Worm (Caenorhabditis elegans) whole organism, early embryonic: ENCODE measurements around the gene cox-14.

Experiments
- B0310.2 ChIP-seq: sonication (generic microtip); optimal IDR thresholded peaks from 2 replicates; lab custom pipeline; 2016; ENCODE audit warnings: mild to moderate bottlenecking, missing genetic modification characterization, missing compliant biosample characterization
- F13C5.2 ChIP-seq: sonication (generic microtip); optimal IDR thresholded peaks from 2 replicates; lab custom pipeline; 2017; ENCODE audit warnings: mild to moderate bottlenecking, missing genetic modification characterization, inconsistent platforms, missing compliant biosample characterization
- ama-1 ChIP-seq: fragments of 150-350 bp; optimal IDR thresholded peaks from 2 replicates; lab custom pipeline; 2014
- ceh-13 ChIP-seq: fragments of 200-800 bp; sonication (Bioruptor generic); optimal IDR thresholded peaks from 2 replicates; lab custom pipeline; 2018; ENCODE audit warnings: mild to moderate bottlenecking, missing genetic modification characterization, missing compliant biosample characterization
- ets-7 ChIP-seq: sonication (generic microtip); optimal IDR thresholded peaks from 2 replicates; lab custom pipeline; 2016; ENCODE audit warnings: missing genotype, missing genetic modification characterization, missing compliant biosample characterization
- flt-1 ChIP-seq: fragments of 200-800 bp; sonication (Bioruptor generic); IDR thresholded peaks from 2 replicates; pipeline ENCODE4 v1.3.6; 2022; ENCODE audit warnings: missing genetic modification characterization, missing compliant biosample characterization
- hmbx-1 ChIP-seq: sonication (generic microtip); optimal IDR thresholded peaks from 2 replicates; lab custom pipeline; 2016; ENCODE audit warnings: mild to moderate bottlenecking, missing genetic modification characterization, missing compliant biosample characterization
- hnd-1 ChIP-seq: sonication (generic microtip); optimal IDR thresholded peaks from 2 replicates; lab custom pipeline; 2016; ENCODE audit warnings: missing genetic modification characterization, missing compliant biosample characterization
- pes-1 ChIP-seq: fragments of 200-800 bp; sonication (Bioruptor generic); IDR thresholded peaks from 2 replicates; pipeline ENCODE4 v1.3.6; 2022; ENCODE audit warnings: missing genetic modification reagents, missing genetic modification characterization, missing compliant biosample characterization
- tbx-11 ChIP-seq: fragments of 200-800 bp; sonication (Bioruptor generic); IDR thresholded peaks from 2 replicates; pipeline ENCODE4 v1.3.6; 2022; ENCODE audit warnings: missing genetic modification characterization, missing compliant biosample characterization
- tbx-37 ChIP-seq: fragments of 200-800 bp; sonication (Bioruptor generic); conservative IDR thresholded peaks from 2 replicates; pipeline ENCODE4 v1.3.6; 2022; ENCODE audit warnings: missing genetic modification reagents, missing genetic modification characterization, missing compliant biosample characterization
- tra-4 ChIP-seq: sonication (generic microtip); optimal IDR thresholded peaks from 2 replicates; lab custom pipeline; 2017; ENCODE audit warnings: missing genetic modification characterization, missing compliant biosample characterization

ce11 chrIII:10206352-10206751 is 12.4 kb upstream of the cox-14 start:
- TF ChIP-seq ama-1 (no peak), flt-1 (GFP tag; lab: Robert Waterston, UW) (no peak), B0310.2 (tag; lab: Kevin White, UChicago) (no peak), F13C5.2 (tag; lab: Kevin White, UChicago) (no peak), tbx-11 (no peak), tra-4 (tag; lab: Kevin White, UChicago) (no peak), hnd-1 (no peak), ets-7 (tag; lab: Kevin White, UChicago) (no peak), tbx-37 (GFP tag; lab: Robert Waterston, UW) (no peak), hmbx-1 (tag; lab: Kevin White, UChicago) (no peak), pes-1 (no peak), ceh-13 (GFP tag; lab: Kevin White, UChicago) (no peak)
